Worm (Caenorhabditis elegans): ENCODE measurements around the gene abf-5.

- no peak for TF ChIP-seq W03F9.2 (tag; optimal IDR thresholded peaks at IDR 0.05)
- no peak for TF ChIP-seq him-1 (tag; optimal IDR thresholded peaks at IDR 0.05)
- TF ChIP-seq dao-5 (tag; optimal IDR thresholded peaks at IDR 0.05), result no peak
Observed at ce11 chrX:12764009-12764408, 28.6 kb upstream of the abf-5 start.
